Worm (Caenorhabditis elegans): Measurements from ENCODE around the gene set-4.

The set-4 gene

DNA sequence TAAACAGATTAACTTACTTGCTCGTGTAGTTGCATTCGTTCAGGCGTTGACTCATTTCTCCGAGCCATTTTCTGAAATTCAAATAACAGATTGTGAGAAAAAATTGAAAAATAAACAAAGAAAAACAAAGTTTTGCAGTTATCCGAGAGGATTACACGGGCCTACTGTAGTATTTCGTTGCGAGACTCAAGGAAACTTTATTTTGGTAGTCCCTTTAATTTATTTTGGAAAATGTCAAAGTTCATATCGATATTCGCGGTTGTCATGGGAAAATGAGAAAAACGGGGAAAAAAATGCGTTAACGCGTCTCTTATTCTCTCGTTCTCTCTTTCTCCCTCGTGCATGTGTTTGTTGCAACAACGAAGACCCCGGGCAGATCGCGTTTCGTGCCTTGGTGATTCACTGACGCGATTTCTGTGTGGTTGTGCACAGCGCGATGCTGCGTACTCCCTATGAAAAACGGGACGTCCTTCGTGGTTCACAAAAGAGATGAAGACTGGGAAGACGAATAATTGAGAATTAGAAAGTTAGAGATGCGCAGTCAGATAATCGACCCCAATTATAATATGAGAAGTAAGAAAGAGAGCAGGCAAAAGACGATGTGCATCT, at the start of gene set-4:
set-4 (minus strand) TSS at position 120 of the 609 bp plus-strand sequence.
- TF ChIP-seq hlh-1 (tag; optimal IDR thresholded peaks at IDR 0.05) (peak; percentile 76), drap-1 (GFP tag; optimal IDR thresholded peaks at IDR 0.05) (peak; percentile 71), lsy-2 (tag; optimal IDR thresholded peaks at IDR 0.05) (peak; percentile 76), elt-3 (tag; optimal IDR thresholded peaks at IDR 0.05) (no peak), ceh-83 (GFP tag; optimal IDR thresholded peaks at IDR 0.05) (no peak), mls-2 (tag; optimal IDR thresholded peaks at IDR 0.05) (peak; percentile 67), ham-2 (GFP tag; optimal IDR thresholded peaks at IDR 0.05) (no peak), snpc-4 (tag; optimal IDR thresholded peaks at IDR 0.05) (no peak), unc-39 (tag; optimal IDR thresholded peaks at IDR 0.05) (peak; percentile 12), unc-62 (GFP tag; optimal IDR thresholded peaks at IDR 0.05) (peak; percentile 73), tbx-8 (GFP tag; optimal IDR thresholded peaks at IDR 0.05) (no peak), mab-5 (tag; optimal IDR thresholded peaks at IDR 0.05) (no peak), bed-3 (GFP tag; optimal IDR thresholded peaks at IDR 0.05) (peak; percentile 10), flh-1 (GFP tag; optimal IDR thresholded peaks at IDR 0.05) (no peak), nhr-28 (tag; optimal IDR thresholded peaks at IDR 0.05) (no peak), sem-2 (GFP tag; optimal IDR thresholded peaks at IDR 0.05) (no peak), lin-32 (GFP tag; optimal IDR thresholded peaks at IDR 0.05) (no peak), sptf-1 (tag; optimal IDR thresholded peaks at IDR 0.05) (peak; percentile 82), ceh-43 (GFP tag; optimal IDR thresholded peaks at IDR 0.05) (peak; percentile 66), nhr-76 (tag; optimal IDR thresholded peaks at IDR 0.05) (no peak), zip-8 (tag; optimal IDR thresholded peaks at IDR 0.05) (no peak), M03D4.4 (tag; optimal IDR thresholded peaks at IDR 0.05) (peak; percentile 49), nhr-12 (tag; optimal IDR thresholded peaks at IDR 0.05) (no peak), ceh-39 (tag; optimal IDR thresholded peaks at IDR 0.05) (peak; percentile 46), ztf-11 (tag; optimal IDR thresholded peaks at IDR 0.05) (peak; percentile 55), blmp-1 (tag; optimal IDR thresholded peaks at IDR 0.05) (no peak), pha-4 (tag; optimal IDR thresholded peaks at IDR 0.05) (peak; percentile 64), elt-1 (tag; optimal IDR thresholded peaks at IDR 0.05; ENCODE audit: borderline replicate concordance, insufficient read depth) (peak; percentile 8), ces-1 (GFP tag; optimal IDR thresholded peaks at IDR 0.05) (peak; percentile 75), nhr-237 (tag; optimal IDR thresholded peaks at IDR 0.05) (peak; percentile 71), nhr-2 (tag; optimal IDR thresholded peaks at IDR 0.05) (no peak), cnd-1 (tag; optimal IDR thresholded peaks at IDR 0.05) (peak; percentile 55), lin-13 (tag; optimal IDR thresholded peaks at IDR 0.05) (peak; percentile 87), unc-120 (tag; optimal IDR thresholded peaks at IDR 0.05; ENCODE audit: poor library complexity, severe bottlenecking) (peak; percentile 31), mep-1 (tag; optimal IDR thresholded peaks at IDR 0.05) (peak; percentile 87)

DNA sequence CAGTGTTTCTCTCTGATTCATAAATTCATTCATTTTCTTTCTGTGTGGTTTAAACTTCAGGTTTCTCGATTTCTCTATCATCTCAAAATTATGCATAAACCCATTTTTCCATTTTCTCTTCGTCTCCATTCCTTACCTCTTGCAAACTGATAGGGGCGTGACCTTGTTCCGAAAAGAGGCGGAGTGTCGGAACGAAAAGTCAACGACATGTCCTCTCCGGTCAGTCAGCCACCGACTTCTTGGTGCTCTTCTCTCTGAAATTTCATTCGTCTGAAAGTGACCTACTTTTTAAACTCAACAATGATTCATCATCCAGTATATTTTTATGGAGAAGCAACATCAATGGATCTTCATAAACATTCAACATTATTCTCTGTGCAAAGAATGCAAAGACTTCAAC, 49.7 kb upstream of the set-4 start, which contains the start of gene F58F12.12:
F58F12.12 (plus strand) TSS at position 301 of the 400 bp plus-strand sequence.
- TF ChIP-seq mab-5 (tag; optimal IDR thresholded peaks at IDR 0.05) = no peak

DNA sequence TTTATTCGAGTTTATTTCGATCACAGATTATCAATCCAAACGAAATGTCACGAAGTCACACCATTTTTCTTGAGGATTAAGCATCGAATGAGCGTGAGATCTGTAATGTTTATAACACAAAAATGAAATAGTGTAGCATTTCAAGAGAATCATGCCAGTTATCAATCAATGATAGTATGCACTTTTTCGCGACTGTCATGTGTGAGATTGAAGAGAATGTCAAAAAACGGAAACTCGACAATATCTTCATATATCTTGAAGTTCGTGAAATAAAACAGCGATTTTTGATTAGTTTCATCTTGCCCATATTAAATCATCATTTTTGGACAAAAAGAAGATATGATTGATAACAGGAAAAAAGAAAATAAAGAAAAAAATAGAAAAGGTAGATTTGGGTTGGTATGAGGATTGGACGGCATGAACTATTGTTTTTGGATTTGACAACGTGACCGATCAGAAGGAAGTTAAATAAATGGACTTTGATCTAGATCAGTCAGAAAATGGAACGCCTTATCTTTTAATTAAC, 48.0 kb upstream of the set-4 start:
- no peak for TF ChIP-seq cnd-1 (tag; optimal IDR thresholded peaks at IDR 0.05)
- TF ChIP-seq M03D4.4 (tag; optimal IDR thresholded peaks at IDR 0.05) = no peak
- TF ChIP-seq bed-3 (GFP tag; optimal IDR thresholded peaks at IDR 0.05) = no peak
- no peak for TF ChIP-seq nhr-12 (tag; optimal IDR thresholded peaks at IDR 0.05)
- no peak for TF ChIP-seq ztf-11 (tag; optimal IDR thresholded peaks at IDR 0.05)
- no peak for TF ChIP-seq lsy-2 (tag; optimal IDR thresholded peaks at IDR 0.05)

DNA sequence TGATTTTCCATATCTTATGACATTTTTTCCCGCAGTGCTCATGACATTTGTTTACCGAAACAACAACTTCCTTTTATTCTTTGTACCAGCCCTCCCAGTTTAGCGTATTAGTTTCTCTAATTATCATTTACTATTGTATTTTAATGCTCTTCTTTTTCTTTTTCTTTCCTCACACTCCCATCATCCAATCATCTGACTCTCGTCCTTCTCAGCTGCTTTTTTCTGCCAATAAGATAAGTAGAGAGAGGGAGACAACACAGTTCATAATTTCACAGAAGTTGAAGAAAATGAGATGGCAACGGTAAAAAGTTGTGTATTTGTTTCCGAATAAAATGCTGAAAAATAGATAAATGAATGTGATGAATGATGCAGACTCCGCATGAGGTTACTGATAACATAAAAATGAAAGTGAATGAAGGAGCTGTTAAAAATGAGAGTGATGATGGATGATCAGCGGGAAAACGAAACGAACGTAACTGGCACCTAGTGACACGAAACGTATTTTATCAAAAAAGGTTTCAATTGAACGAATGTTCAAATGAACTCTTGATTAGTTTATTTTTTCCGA, 46.3 kb upstream of the set-4 start:
- no peak for TF ChIP-seq unc-39 (tag; optimal IDR thresholded peaks at IDR 0.05)
- no peak for TF ChIP-seq sptf-1 (tag; optimal IDR thresholded peaks at IDR 0.05)
- no peak for TF ChIP-seq lsy-2 (tag; optimal IDR thresholded peaks at IDR 0.05)
- TF ChIP-seq snpc-4 (tag; optimal IDR thresholded peaks at IDR 0.05) = no peak
- TF ChIP-seq mep-1 (tag; optimal IDR thresholded peaks at IDR 0.05) = no peak
- TF ChIP-seq blmp-1 (tag; optimal IDR thresholded peaks at IDR 0.05) = no peak
- no peak for TF ChIP-seq ztf-11 (tag; optimal IDR thresholded peaks at IDR 0.05)
- TF ChIP-seq nhr-237 (tag; optimal IDR thresholded peaks at IDR 0.05) = no peak
- no peak for TF ChIP-seq tbx-8 (GFP tag; optimal IDR thresholded peaks at IDR 0.05)
- no peak for TF ChIP-seq cnd-1 (tag; optimal IDR thresholded peaks at IDR 0.05)
- TF ChIP-seq flh-1 (GFP tag; optimal IDR thresholded peaks at IDR 0.05) = no peak
- TF ChIP-seq elt-1 (tag; optimal IDR thresholded peaks at IDR 0.05; ENCODE audit: borderline replicate concordance, insufficient read depth) = no peak
- no peak for TF ChIP-seq lin-13 (tag; optimal IDR thresholded peaks at IDR 0.05)
- no peak for TF ChIP-seq ceh-43 (GFP tag; optimal IDR thresholded peaks at IDR 0.05)
